Fruit fly (Drosophila melanogaster) whole organism, embryonic: ENCODE data around the gene Kdm3.

Source experiments
- B-H1 ChIP-seq: fragments of 200-800 bp; sonication (Bioruptor generic); IDR thresholded peaks from 3 replicates; pipeline ENCODE4 v1.3.6; 2022; ENCODE audit warnings: missing biosample characterization, missing genetic modification characterization
- BEAF-32 ChIP-seq: fragments of 200-800 bp; sonication (Bioruptor generic); optimal IDR thresholded peaks from 3 replicates; lab custom pipeline; 2017; ENCODE audit warnings: missing biosample characterization, missing genetic modification characterization, mild to moderate bottlenecking, moderate library complexity, missing genetic modification reagents
- C15 ChIP-seq: fragments of 200-800 bp; sonication (Bioruptor generic); IDR thresholded peaks from 3 replicates; pipeline ENCODE4 v1.3.6; 2022; ENCODE audit warnings: missing biosample characterization, missing genetic modification characterization
- CG10147 ChIP-seq: fragments of 200-800 bp; sonication (Bioruptor generic); optimal IDR thresholded peaks from 2 replicates; lab custom pipeline; 2019; ENCODE audit warnings: missing biosample characterization, mild to moderate bottlenecking, missing genetic modification characterization, moderate library complexity
- CG10565 ChIP-seq: fragments of 200-800 bp; sonication (Bioruptor generic); optimal IDR thresholded peaks from 3 replicates; lab custom pipeline; 2016; ENCODE audit warnings: missing biosample characterization, mild to moderate bottlenecking, missing genetic modification characterization
- CG12219 ChIP-seq: fragments of 200-800 bp; sonication (Bioruptor generic); optimal IDR thresholded peaks from 3 replicates; lab custom pipeline; 2018; ENCODE audit warnings: missing biosample characterization, mild to moderate bottlenecking, missing genetic modification characterization
- CG1233 ChIP-seq: fragments of 200-800 bp; sonication (Bioruptor generic); optimal IDR thresholded peaks from 4 replicates; lab custom pipeline; 2018; ENCODE audit warnings: missing biosample characterization, mild to moderate bottlenecking, missing genetic modification characterization
- CG13894 ChIP-seq: fragments of 200-800 bp; sonication (Bioruptor generic); optimal IDR thresholded peaks from 3 replicates; lab custom pipeline; 2018; ENCODE audit warnings: missing biosample characterization, mild to moderate bottlenecking, missing genetic modification characterization, moderate library complexity
- CG14965 ChIP-seq: fragments of 200-800 bp; sonication (Bioruptor generic); optimal IDR thresholded peaks from 2 replicates; lab custom pipeline; 2016; ENCODE audit warnings: missing biosample characterization, missing genetic modification characterization, borderline replicate concordance
- CG17568 ChIP-seq: fragments of 200-800 bp; sonication (Bioruptor generic); optimal IDR thresholded peaks from 2 replicates; lab custom pipeline; 2018; ENCODE audit warnings: missing biosample characterization, mild to moderate bottlenecking, missing genetic modification characterization, moderate library complexity
- CG17612 ChIP-seq: fragments of 200-800 bp; sonication (Bioruptor generic); IDR thresholded peaks from 2 replicates; pipeline ENCODE4 v1.3.6; 2022; ENCODE audit warnings: missing biosample characterization, missing genetic modification characterization
- CG17802 ChIP-seq: fragments of 200-800 bp; sonication (Bioruptor generic); optimal IDR thresholded peaks from 2 replicates; lab custom pipeline; 2018; ENCODE audit warnings: missing biosample characterization, mild to moderate bottlenecking, missing genetic modification characterization, moderate library complexity
- CG18011 ChIP-seq: fragments of 200-800 bp; sonication (Bioruptor generic); optimal IDR thresholded peaks from 2 replicates; lab custom pipeline; 2017; ENCODE audit warnings: missing biosample characterization, missing genetic modification characterization, mild to moderate bottlenecking, moderate library complexity, missing genotype
- CG2116 ChIP-seq: fragments of 200-800 bp; sonication (Bioruptor generic); optimal IDR thresholded peaks from 3 replicates; lab custom pipeline; 2018; ENCODE audit warnings: missing biosample characterization, mild to moderate bottlenecking, missing genetic modification characterization
- CG2712 ChIP-seq: fragments of 200-800 bp; optimal IDR thresholded peaks from 3 replicates; lab custom pipeline; 2019; ENCODE audit warnings: missing biosample characterization, mild to moderate bottlenecking, missing genetic modification characterization, moderate library complexity
- CG3163 ChIP-seq: fragments of 200-800 bp; sonication (Bioruptor generic); optimal IDR thresholded peaks from 3 replicates; lab custom pipeline; 2016; ENCODE audit warnings: missing biosample characterization, missing genetic modification characterization
- CG5180 ChIP-seq: fragments of 200-800 bp; sonication (Bioruptor generic); optimal IDR thresholded peaks from 3 replicates; lab custom pipeline; 2017; ENCODE audit warnings: missing biosample characterization, missing genetic modification characterization, mild to moderate bottlenecking, moderate library complexity, missing genetic modification reagents
- CG6175 ChIP-seq: fragments of 200-800 bp; sonication (Bioruptor generic); IDR thresholded peaks from 3 replicates; pipeline ENCODE4 v1.3.6; 2022; ENCODE audit warnings: missing biosample characterization, missing genetic modification characterization
- CG6689 ChIP-seq: fragments of 200-800 bp; sonication (Bioruptor generic); IDR thresholded peaks from 2 replicates; pipeline ENCODE4 v1.3.6; 2022; ENCODE audit warnings: missing biosample characterization, missing genetic modification characterization
- CG8281 ChIP-seq: fragments of 200-800 bp; sonication (Bioruptor generic); optimal IDR thresholded peaks from 2 replicates; lab custom pipeline; 2018; ENCODE audit warnings: missing biosample characterization, mild to moderate bottlenecking, missing genetic modification characterization, moderate library complexity
- CG9797 ChIP-seq: fragments of 200-800 bp; sonication (Bioruptor generic); optimal IDR thresholded peaks from 3 replicates; lab custom pipeline; 2018; ENCODE audit warnings: missing biosample characterization, mild to moderate bottlenecking, missing genetic modification characterization
- CG9817 ChIP-seq: fragments of 200-800 bp; sonication (Bioruptor generic); optimal IDR thresholded peaks from 2 replicates; lab custom pipeline; 2018; ENCODE audit warnings: missing biosample characterization, mild to moderate bottlenecking, missing genetic modification characterization, moderate library complexity
- Dfd ChIP-seq, 2 experiments: fragments of >200 bp; optimal IDR thresholded peaks; 2 replicates each; lab custom pipeline; 2017; ENCODE audit warnings: missing biosample characterization in 2 of 2, missing genetic modification characterization in 2 of 2
- Gug ChIP-seq: fragments of 200-800 bp; sonication (Bioruptor generic); IDR thresholded peaks from 4 replicates; pipeline ENCODE4 v1.3.6; 2022; ENCODE audit warnings: missing biosample characterization, missing genetic modification characterization
- Hand ChIP-seq: fragments of 200-800 bp; sonication (Bioruptor generic); optimal IDR thresholded peaks from 2 replicates; lab custom pipeline; 2017; ENCODE audit warnings: mild to moderate bottlenecking, missing biosample characterization, missing genetic modification reagents, missing genetic modification characterization
- HmgD ChIP-seq: fragments of 200-800 bp; sonication (Bioruptor generic); optimal IDR thresholded peaks from 3 replicates; lab custom pipeline; 2016; ENCODE audit warnings: missing biosample characterization, missing genetic modification characterization
- Hr78 ChIP-seq, 2 experiments: fragments of 200-800 bp in 1 of 2; fragments of >200 bp in 1 of 2; sonication (Bioruptor generic) in 1 of 2; optimal IDR thresholded peaks; 2 replicates each; lab custom pipeline; 2017 to 2019; ENCODE audit warnings: missing biosample characterization in 2 of 2, missing genetic modification characterization in 2 of 2, mild to moderate bottlenecking in 1 of 2, moderate library complexity in 1 of 2
- Lim3 ChIP-seq: fragments of 200-800 bp; sonication (Bioruptor generic); IDR thresholded peaks from 2 replicates; pipeline ENCODE4 v1.3.6; 2022; ENCODE audit warnings: missing biosample characterization, missing genetic modification characterization
- Mad ChIP-seq: fragments of 200-800 bp; sonication (Bioruptor generic); optimal IDR thresholded peaks from 2 replicates; lab custom pipeline; 2016; ENCODE audit warnings: missing biosample characterization, missing genetic modification characterization
- NFAT ChIP-seq: fragments of 200-800 bp; sonication (Bioruptor generic); IDR thresholded peaks from 2 replicates; pipeline ENCODE4 v1.3.6; 2022; ENCODE audit warnings: missing biosample characterization, missing genetic modification characterization
- Oli ChIP-seq: fragments of 200-800 bp; sonication (Bioruptor generic); optimal IDR thresholded peaks from 2 replicates; lab custom pipeline; 2018; ENCODE audit warnings: missing biosample characterization, mild to moderate bottlenecking, missing genetic modification characterization, moderate library complexity
- Opbp ChIP-seq: fragments of 200-800 bp; sonication (Bioruptor generic); IDR thresholded peaks from 3 replicates; pipeline ENCODE4 v1.3.6; 2022; ENCODE audit warnings: missing biosample characterization, missing genetic modification characterization; ENCODE audit not compliant: partially characterized antibody
- PHDP ChIP-seq: fragments of 200-800 bp; sonication (Bioruptor generic); optimal IDR thresholded peaks from 3 replicates; lab custom pipeline; 2018; ENCODE audit warnings: missing biosample characterization, mild to moderate bottlenecking, missing genetic modification characterization, moderate library complexity
- Scr ChIP-seq: fragments of 200-800 bp; sonication (Bioruptor generic); IDR thresholded peaks from 2 replicates; pipeline ENCODE4 v1.3.6; 2022; ENCODE audit warnings: missing biosample characterization, missing genetic modification characterization; ENCODE audit not compliant: partially characterized antibody
- Taf1 ChIP-seq: fragments of 200-800 bp; sonication (Bioruptor generic); IDR thresholded peaks from 2 replicates; pipeline ENCODE4 v1.3.6; 2022; ENCODE audit warnings: missing biosample characterization, missing genetic modification characterization
- Vsx1 ChIP-seq: fragments of 200-800 bp; sonication (Bioruptor generic); optimal IDR thresholded peaks from 2 replicates; lab custom pipeline; 2017; ENCODE audit warnings: missing biosample characterization, mild to moderate bottlenecking, missing genetic modification characterization, missing genetic modification reagents
- YL-1 ChIP-seq: fragments of 200-800 bp; sonication (Bioruptor generic); optimal IDR thresholded peaks from 3 replicates; lab custom pipeline; 2017; ENCODE audit warnings: missing biosample characterization, mild to moderate bottlenecking, missing genetic modification characterization
- ara ChIP-seq: fragments of 200-800 bp; sonication (Bioruptor generic); IDR thresholded peaks from 2 replicates; pipeline ENCODE4 v1.3.6; 2022; ENCODE audit warnings: missing biosample characterization, missing genetic modification characterization
- bab2 ChIP-seq: fragments of 200-800 bp; sonication (Bioruptor generic); optimal IDR thresholded peaks from 2 replicates; lab custom pipeline; 2016; ENCODE audit warnings: missing biosample characterization, missing genetic modification characterization
- cg ChIP-seq: fragments of 200-800 bp; sonication (Bioruptor generic); optimal IDR thresholded peaks from 3 replicates; lab custom pipeline; 2019; ENCODE audit warnings: missing biosample characterization, mild to moderate bottlenecking, missing genetic modification characterization, moderate library complexity
- chif ChIP-seq, 2 experiments: fragments of 200-800 bp; sonication (Bioruptor generic); optimal IDR thresholded peaks; 3 replicates each; lab custom pipeline; 2016; ENCODE audit warnings: missing biosample characterization in 2 of 2, missing genetic modification characterization in 2 of 2
- corto ChIP-seq: fragments of 200-800 bp; sonication (Bioruptor generic); optimal IDR thresholded peaks from 2 replicates; lab custom pipeline; 2016; ENCODE audit warnings: missing biosample characterization, mild to moderate bottlenecking, missing genetic modification characterization, moderate library complexity
- disco-r ChIP-seq: fragments of 200-800 bp; sonication (Bioruptor generic); optimal IDR thresholded peaks from 2 replicates; lab custom pipeline; 2016; ENCODE audit warnings: missing biosample characterization, missing genetic modification characterization
- fru ChIP-seq: fragments of >200 bp; optimal IDR thresholded peaks from 2 replicates; lab custom pipeline; 2017
- ftz-f1 ChIP-seq: fragments of 200-800 bp; sonication (Bioruptor generic); optimal IDR thresholded peaks from 2 replicates; lab custom pipeline; 2016; ENCODE audit warnings: missing biosample characterization, missing genetic modification characterization
- gro ChIP-seq: fragments of 200-800 bp; sonication (Bioruptor generic); optimal IDR thresholded peaks from 2 replicates; lab custom pipeline; 2016; ENCODE audit warnings: missing biosample characterization, missing genetic modification characterization
- ken ChIP-seq: fragments of 200-800 bp; sonication (Bioruptor generic); IDR thresholded peaks from 3 replicates; pipeline ENCODE4 v1.3.6; 2022; ENCODE audit warnings: missing biosample characterization, missing genetic modification characterization
- mam ChIP-seq: fragments of 200-800 bp; sonication (Bioruptor generic); optimal IDR thresholded peaks from 3 replicates; lab custom pipeline; 2016; ENCODE audit warnings: missing biosample characterization, missing genetic modification characterization
- nerfin-1 ChIP-seq: fragments of 200-800 bp; sonication (Bioruptor generic); optimal IDR thresholded peaks from 3 replicates; lab custom pipeline; 2019; ENCODE audit warnings: missing biosample characterization, mild to moderate bottlenecking, missing genetic modification characterization, moderate library complexity
- pfk ChIP-seq: fragments of 200-800 bp; sonication (Bioruptor generic); optimal IDR thresholded peaks from 2 replicates; lab custom pipeline; 2018; ENCODE audit warnings: missing biosample characterization, mild to moderate bottlenecking, missing genetic modification characterization, moderate library complexity
- salm ChIP-seq: fragments of 200-800 bp; sonication (Bioruptor generic); optimal IDR thresholded peaks from 2 replicates; lab custom pipeline; 2018; ENCODE audit warnings: missing biosample characterization, mild to moderate bottlenecking, missing genetic modification characterization
- sens-2 ChIP-seq: fragments of 200-800 bp; sonication (Bioruptor generic); IDR thresholded peaks from 2 replicates; pipeline ENCODE4 v1.3.6; 2022; ENCODE audit warnings: missing biosample characterization, missing genetic modification characterization

The Kdm3 gene

DNA sequence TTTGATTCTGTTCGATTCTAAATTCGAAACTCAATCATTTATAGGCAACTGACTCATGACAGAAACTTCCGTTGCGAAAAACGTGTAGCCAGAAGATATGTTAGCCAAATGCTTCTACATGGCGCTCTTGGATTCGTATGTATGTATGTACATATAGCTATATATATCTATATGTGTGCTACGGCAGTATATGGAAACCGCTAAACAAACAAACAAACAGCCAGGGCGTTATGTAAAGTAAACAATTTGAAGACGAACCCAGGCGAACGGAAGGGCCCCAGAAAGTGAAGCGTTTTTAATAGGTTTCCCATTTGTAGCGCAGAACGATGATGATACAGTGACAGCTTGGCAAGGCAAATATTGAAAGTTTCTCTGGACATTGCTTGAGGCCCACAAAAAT, 14.1 kb downstream of the Kdm3 start (continued):
- TF ChIP-seq CG14965 (GFP tag; lab: Kevin White, UChicago): no peak
- no peak for TF ChIP-seq sens-2
- TF ChIP-seq gro (GFP tag; lab: Kevin White, UChicago): no peak
- TF ChIP-seq Lim3: no peak
- no peak for TF ChIP-seq ara (GFP tag; lab: Robert Waterston, UW)
- TF ChIP-seq CG9797 (GFP tag; lab: Kevin White, UChicago): no peak
- TF ChIP-seq CG10147 (GFP tag; lab: Kevin White, UChicago): no peak
- TF ChIP-seq PHDP (tag; lab: Kevin White, UChicago): peak; percentile 1
- no peak for TF ChIP-seq pfk (GFP tag; lab: Kevin White, UChicago)
- peak; percentile 12 for TF ChIP-seq CG12219 (GFP tag; lab: Kevin White, UChicago)
- no peak for TF ChIP-seq CG17802 (tag; lab: Kevin White, UChicago)
- no peak for TF ChIP-seq CG9817 (tag; lab: Kevin White, UChicago)
- TF ChIP-seq CG2116: no peak
- TF ChIP-seq Dfd (GFP tag; optimal IDR thresholded peaks at IDR 0.05; lab: Kevin White, UChicago): no peak
- TF ChIP-seq chif (GFP tag; optimal IDR thresholded peaks at IDR 0.05; lab: Kevin White, UChicago): no peak
- no peak for TF ChIP-seq Opbp
- TF ChIP-seq CG6689 (GFP tag; lab: Robert Waterston, UW): no peak
- TF ChIP-seq CG18011: no peak
- TF ChIP-seq BEAF-32 (GFP tag; lab: Kevin White, UChicago): no peak
- no peak for TF ChIP-seq bab2 (GFP tag; lab: Kevin White, UChicago)
- TF ChIP-seq CG5180 (GFP tag; lab: Kevin White, UChicago): no peak
- peak; percentile 15 for TF ChIP-seq cg
- no peak for TF ChIP-seq CG13894 (tag; lab: Kevin White, UChicago)
- TF ChIP-seq Mad (GFP tag; lab: Kevin White, UChicago): no peak
- TF ChIP-seq corto (GFP tag; lab: Kevin White, UChicago): no peak
- no peak for TF ChIP-seq CG10565 (GFP tag; lab: Kevin White, UChicago)
- TF ChIP-seq Hr78 (GFP tag; optimal IDR thresholded peaks at IDR 0.05; lab: Kevin White, UChicago): no peak
- TF ChIP-seq YL-1 (GFP tag; lab: Kevin White, UChicago): no peak
- no peak for TF ChIP-seq ftz-f1
- no peak for TF ChIP-seq salm
- no peak for TF ChIP-seq CG8281 (tag; lab: Kevin White, UChicago)
- TF ChIP-seq C15: no peak
- no peak for TF ChIP-seq NFAT
- TF ChIP-seq CG17612 (GFP tag; lab: Robert Waterston, UW): no peak
- no peak for TF ChIP-seq disco-r (GFP tag; lab: Kevin White, UChicago)
- peak; percentile 37 for TF ChIP-seq CG17568 (GFP tag; lab: Kevin White, UChicago)
- TF ChIP-seq HmgD (GFP tag; lab: Kevin White, UChicago): no peak
- no peak for TF ChIP-seq Gug
- no peak for TF ChIP-seq CG3163 (GFP tag; lab: Kevin White, UChicago)
- TF ChIP-seq B-H1: no peak
- TF ChIP-seq Oli (tag; lab: Kevin White, UChicago): no peak
- TF ChIP-seq mam (GFP tag; lab: Kevin White, UChicago): no peak
- no peak for TF ChIP-seq Vsx1 (GFP tag; lab: Kevin White, UChicago)
- TF ChIP-seq ken (GFP tag; lab: Robert Waterston, UW): no peak
- no peak for TF ChIP-seq nerfin-1 (tag; lab: Kevin White, UChicago)
- no peak for TF ChIP-seq fru (lab: Kevin White, UChicago)
- TF ChIP-seq CG2712: no peak
- TF ChIP-seq CG6175 (GFP tag; lab: Robert Waterston, UW): no peak
- TF ChIP-seq Taf1 (GFP tag; lab: Robert Waterston, UW): no peak
- no peak for TF ChIP-seq Hand (GFP tag; lab: Kevin White, UChicago)
- TF ChIP-seq CG1233: no peak
- TF ChIP-seq Scr: no peak
